Fruit fly (Drosophila melanogaster): ENCODE results near the gene Gba1b.

- TF ChIP-seq pan (optimal IDR thresholded peaks at IDR 0.05) (no peak), Dll (optimal IDR thresholded peaks at IDR 0.05) (no peak), EcR (GFP tag; optimal IDR thresholded peaks at IDR 0.05) (no peak), psq (optimal IDR thresholded peaks at IDR 0.05) (no peak), usp (GFP tag; optimal IDR thresholded peaks at IDR 0.05) (no peak)
Observed at dm6 chr3R:23709508-23710208, 5.1 kb downstream of the Gba1b start, which contains the start of gene CG10301.
